Fruit fly (Drosophila melanogaster) whole organism, embryonic: ENCODE results near the gene bark.

ENCODE experiments used
- Abd-B ChIP-seq: fragments of 200-800 bp; sonication (Bioruptor generic); optimal IDR thresholded peaks from 2 replicates; lab custom pipeline; 2018; ENCODE audit warnings: missing biosample characterization, mild to moderate bottlenecking, missing genetic modification characterization, moderate library complexity
- Adf1 ChIP-seq: fragments of 200-800 bp; sonication (Bioruptor generic); IDR thresholded peaks from 2 replicates; pipeline ENCODE4 v1.3.6; 2022; ENCODE audit warnings: missing biosample characterization, missing genetic modification characterization
- Asciz ChIP-seq: fragments of 200-800 bp; sonication (Bioruptor generic); optimal IDR thresholded peaks from 2 replicates; lab custom pipeline; 2017; ENCODE audit warnings: missing biosample characterization, mild to moderate bottlenecking, missing genetic modification characterization, missing genetic modification reagents
- B-H2 ChIP-seq: fragments of 200-800 bp; sonication (Bioruptor generic); optimal IDR thresholded peaks from 2 replicates; lab custom pipeline; 2018; ENCODE audit warnings: missing biosample characterization, mild to moderate bottlenecking, missing genetic modification characterization
- CG10462 ChIP-seq: fragments of 200-800 bp; sonication (Bioruptor generic); optimal IDR thresholded peaks from 2 replicates; lab custom pipeline; 2016; ENCODE audit warnings: missing biosample characterization, missing genetic modification characterization
- CG12744 ChIP-seq: fragments of 200-800 bp; sonication (Bioruptor generic); optimal IDR thresholded peaks from 2 replicates; lab custom pipeline; 2016; ENCODE audit warnings: missing biosample characterization, missing genetic modification characterization
- CG13296 ChIP-seq: fragments of 200-800 bp; sonication (Bioruptor generic); optimal IDR thresholded peaks from 3 replicates; lab custom pipeline; 2018; ENCODE audit warnings: missing biosample characterization, mild to moderate bottlenecking, missing genetic modification characterization
- CG14050 ChIP-seq: fragments of 200-800 bp; sonication (Bioruptor generic); IDR thresholded peaks from 3 replicates; pipeline ENCODE4 v1.3.6; 2022; ENCODE audit warnings: missing biosample characterization, missing genetic modification characterization
- CG15011 ChIP-seq: fragments of 200-800 bp; sonication (Bioruptor generic); optimal IDR thresholded peaks from 3 replicates; lab custom pipeline; 2018; ENCODE audit warnings: missing biosample characterization, mild to moderate bottlenecking, missing genetic modification characterization
- CG17361 ChIP-seq: fragments of 200-800 bp; sonication (Bioruptor generic); IDR thresholded peaks from 3 replicates; pipeline ENCODE4 v1.3.6; 2022; ENCODE audit warnings: missing biosample characterization, missing genetic modification characterization
- CG17912 ChIP-seq: fragments of 200-800 bp; sonication (Bioruptor generic); optimal IDR thresholded peaks from 2 replicates; lab custom pipeline; 2018; ENCODE audit warnings: missing biosample characterization, mild to moderate bottlenecking, missing genetic modification characterization
- CG18262 ChIP-seq: fragments of 200-800 bp; optimal IDR thresholded peaks from 3 replicates; lab custom pipeline; 2019; ENCODE audit warnings: missing biosample characterization, mild to moderate bottlenecking, missing genetic modification characterization, moderate library complexity
- CG2199 ChIP-seq: fragments of 200-800 bp; sonication (Bioruptor generic); IDR thresholded peaks from 3 replicates; pipeline ENCODE4 v1.3.6; 2022; ENCODE audit warnings: missing biosample characterization, missing genetic modification characterization
- CG2202 ChIP-seq: fragments of 200-800 bp; sonication (Bioruptor generic); optimal IDR thresholded peaks from 2 replicates; lab custom pipeline; 2018; ENCODE audit warnings: missing biosample characterization, mild to moderate bottlenecking, missing genetic modification characterization
- CG2889 ChIP-seq: fragments of 200-800 bp; sonication (Bioruptor generic); IDR thresholded peaks from 3 replicates; pipeline ENCODE4 v1.3.6; 2022; ENCODE audit warnings: missing biosample characterization, missing genetic modification characterization
- CG7357 ChIP-seq: fragments of 200-800 bp; sonication (Bioruptor generic); IDR thresholded peaks from 3 replicates; pipeline ENCODE4 v1.3.6; 2022; ENCODE audit warnings: missing biosample characterization, missing genetic modification characterization
- CG7786 ChIP-seq: fragments of 200-800 bp; sonication (Bioruptor generic); optimal IDR thresholded peaks from 2 replicates; lab custom pipeline; 2016; ENCODE audit warnings: missing biosample characterization, missing genetic modification characterization
- CG9727 ChIP-seq: fragments of 200-800 bp; sonication (Bioruptor generic); optimal IDR thresholded peaks from 3 replicates; lab custom pipeline; 2017; ENCODE audit warnings: missing biosample characterization, mild to moderate bottlenecking, missing genetic modification characterization
- CG9932 ChIP-seq: fragments of 200-800 bp; sonication (Bioruptor generic); IDR thresholded peaks from 2 replicates; pipeline ENCODE4 v1.3.6; 2022; ENCODE audit warnings: missing biosample characterization, missing genetic modification characterization
- Camta ChIP-seq: fragments of 200-800 bp; sonication (Bioruptor generic); optimal IDR thresholded peaks from 2 replicates; lab custom pipeline; 2016; ENCODE audit warnings: missing biosample characterization, missing genetic modification characterization
- CrebB ChIP-seq: fragments of 200-800 bp; sonication (Bioruptor generic); optimal IDR thresholded peaks from 3 replicates; lab custom pipeline; 2018; ENCODE audit warnings: missing biosample characterization, mild to moderate bottlenecking, missing genetic modification characterization
- Dll ChIP-seq: fragments of 200-800 bp; sonication (Bioruptor generic); IDR thresholded peaks from 4 replicates; pipeline ENCODE4 v1.3.6; 2022; ENCODE audit warnings: missing biosample characterization, missing genetic modification characterization; ENCODE audit not compliant: partially characterized antibody
- Dref ChIP-seq: fragments of 200-800 bp; sonication (Bioruptor generic); IDR thresholded peaks from 2 replicates; pipeline ENCODE4 v1.3.6; 2022; ENCODE audit warnings: missing biosample characterization, missing genetic modification characterization
- GATAe ChIP-seq: fragments of 200-800 bp; sonication (Bioruptor generic); conservative IDR thresholded peaks from 2 replicates; pipeline ENCODE4 v1.3.6; 2022; ENCODE audit warnings: missing biosample characterization, missing genetic modification characterization
- HmgD ChIP-seq: fragments of 200-800 bp; sonication (Bioruptor generic); optimal IDR thresholded peaks from 3 replicates; lab custom pipeline; 2016; ENCODE audit warnings: missing biosample characterization, missing genetic modification characterization
- Hr3 ChIP-seq: fragments of 200-800 bp; sonication (Bioruptor generic); optimal IDR thresholded peaks from 3 replicates; lab custom pipeline; 2016; ENCODE audit warnings: missing biosample characterization, missing genetic modification characterization
- Max ChIP-seq: fragments of 200-800 bp; sonication (Bioruptor generic); optimal IDR thresholded peaks from 2 replicates; lab custom pipeline; 2016; ENCODE audit warnings: missing biosample characterization, mild to moderate bottlenecking, missing genetic modification characterization
- Meics ChIP-seq: fragments of 200-800 bp; sonication (Bioruptor generic); optimal IDR thresholded peaks from 2 replicates; lab custom pipeline; 2017; ENCODE audit warnings: missing biosample characterization, mild to moderate bottlenecking, missing genetic modification characterization
- Sry-δ ChIP-seq: fragments of 200-800 bp; sonication (Bioruptor generic); optimal IDR thresholded peaks from 2 replicates; lab custom pipeline; 2016; ENCODE audit warnings: missing biosample characterization, missing genetic modification characterization
- Xrp1 ChIP-seq: fragments of 200-800 bp; sonication (Bioruptor generic); IDR thresholded peaks from 2 replicates; pipeline ENCODE4 v1.3.6; 2022; ENCODE audit warnings: missing biosample characterization, missing genetic modification characterization
- az2 ChIP-seq: fragments of 200-800 bp; sonication (Bioruptor generic); optimal IDR thresholded peaks from 3 replicates; lab custom pipeline; 2016; ENCODE audit warnings: missing biosample characterization, missing genetic modification characterization
- crol ChIP-seq: fragments of 200-800 bp; sonication (Bioruptor generic); IDR thresholded peaks from 2 replicates; pipeline ENCODE4 v1.3.6; 2022; ENCODE audit warnings: missing biosample characterization, missing genetic modification characterization
- cwo ChIP-seq: fragments of 200-800 bp; sonication (Bioruptor generic); optimal IDR thresholded peaks from 3 replicates; lab custom pipeline; 2017; ENCODE audit warnings: missing biosample characterization, missing genetic modification characterization, mild to moderate bottlenecking, moderate library complexity, missing genetic modification reagents
- ems ChIP-seq: fragments of 200-800 bp; sonication (Bioruptor generic); optimal IDR thresholded peaks from 3 replicates; lab custom pipeline; 2016; ENCODE audit warnings: missing biosample characterization, missing genetic modification characterization
- fd102C ChIP-seq: fragments of 200-800 bp; sonication (Bioruptor generic); optimal IDR thresholded peaks from 2 replicates; lab custom pipeline; 2018; ENCODE audit warnings: missing biosample characterization, mild to moderate bottlenecking, missing genetic modification characterization, moderate library complexity
- fd3F ChIP-seq: fragments of 200-800 bp; sonication (Bioruptor generic); optimal IDR thresholded peaks from 2 replicates; lab custom pipeline; 2018; ENCODE audit warnings: missing biosample characterization, mild to moderate bottlenecking, missing genetic modification characterization, moderate library complexity
- grn ChIP-seq: fragments of 200-800 bp; sonication (Bioruptor generic); optimal IDR thresholded peaks from 3 replicates; lab custom pipeline; 2017; ENCODE audit warnings: missing biosample characterization, missing genetic modification characterization
- gro ChIP-seq: fragments of 200-800 bp; sonication (Bioruptor generic); optimal IDR thresholded peaks from 2 replicates; lab custom pipeline; 2016; ENCODE audit warnings: missing biosample characterization, missing genetic modification characterization
- ind ChIP-seq: fragments of 200-800 bp; sonication (Bioruptor generic); optimal IDR thresholded peaks from 3 replicates; lab custom pipeline; 2016; ENCODE audit warnings: missing biosample characterization, missing genetic modification characterization
- lola ChIP-seq, 3 experiments: fragments of >200 bp in 2 of 3; fragments of 200-800 bp in 1 of 3; sonication (Bioruptor generic) in 1 of 3; optimal IDR thresholded peaks; 2 replicates each; lab custom pipeline; 2017 to 2019; ENCODE audit warnings: missing biosample characterization in 3 of 3, missing genetic modification characterization in 3 of 3, mild to moderate bottlenecking in 1 of 3, moderate library complexity in 1 of 3
- pan ChIP-seq, 4 experiments: fragments of >200 bp in 3 of 4; fragments of 200-800 bp in 1 of 4; sonication (Bioruptor generic) in 1 of 4; optimal IDR thresholded peaks in 3 of 4; IDR thresholded peaks in 1 of 4; 2 replicates each; pipeline versions ENCODE4 v1.3.6 to Lab custom; 2017 to 2022; ENCODE audit warnings: missing biosample characterization in 2 of 4, missing genetic modification characterization in 2 of 4, mixed read lengths in 1 of 4
- pros ChIP-seq: fragments of 200-800 bp; sonication (Bioruptor generic); optimal IDR thresholded peaks from 3 replicates; lab custom pipeline; 2019; ENCODE audit warnings: missing biosample characterization, mild to moderate bottlenecking, missing genetic modification characterization, moderate library complexity
- pum ChIP-seq: fragments of 200-800 bp; sonication (Bioruptor generic); optimal IDR thresholded peaks from 2 replicates; lab custom pipeline; 2016; ENCODE audit warnings: missing biosample characterization, missing genetic modification characterization
- salm ChIP-seq: fragments of 200-800 bp; sonication (Bioruptor generic); optimal IDR thresholded peaks from 2 replicates; lab custom pipeline; 2018; ENCODE audit warnings: missing biosample characterization, mild to moderate bottlenecking, missing genetic modification characterization
- slp2 ChIP-seq: fragments of 200-800 bp; sonication (Bioruptor generic); optimal IDR thresholded peaks from 2 replicates; lab custom pipeline; 2016; ENCODE audit warnings: missing biosample characterization, missing genetic modification characterization
- ssp ChIP-seq: fragments of 200-800 bp; sonication (Bioruptor generic); IDR thresholded peaks from 2 replicates; pipeline ENCODE4 v1.3.6; 2022; ENCODE audit warnings: missing biosample characterization, missing genetic modification characterization
- vnd ChIP-seq: fragments of 200-800 bp; sonication (Bioruptor generic); IDR thresholded peaks from 3 replicates; pipeline ENCODE4 v1.3.6; 2022; ENCODE audit warnings: missing biosample characterization, missing genetic modification characterization; ENCODE audit not compliant: partially characterized antibody
- wor ChIP-seq: fragments of 200-800 bp; sonication (Bioruptor generic); IDR thresholded peaks from 2 replicates; pipeline ENCODE4 v1.3.6; 2022; ENCODE audit warnings: missing biosample characterization, missing genetic modification characterization
- zf30C ChIP-seq: fragments of 200-800 bp; sonication (Bioruptor generic); optimal IDR thresholded peaks from 3 replicates; lab custom pipeline; 2018; ENCODE audit warnings: missing biosample characterization, mild to moderate bottlenecking, missing genetic modification characterization

The bark gene

DNA sequence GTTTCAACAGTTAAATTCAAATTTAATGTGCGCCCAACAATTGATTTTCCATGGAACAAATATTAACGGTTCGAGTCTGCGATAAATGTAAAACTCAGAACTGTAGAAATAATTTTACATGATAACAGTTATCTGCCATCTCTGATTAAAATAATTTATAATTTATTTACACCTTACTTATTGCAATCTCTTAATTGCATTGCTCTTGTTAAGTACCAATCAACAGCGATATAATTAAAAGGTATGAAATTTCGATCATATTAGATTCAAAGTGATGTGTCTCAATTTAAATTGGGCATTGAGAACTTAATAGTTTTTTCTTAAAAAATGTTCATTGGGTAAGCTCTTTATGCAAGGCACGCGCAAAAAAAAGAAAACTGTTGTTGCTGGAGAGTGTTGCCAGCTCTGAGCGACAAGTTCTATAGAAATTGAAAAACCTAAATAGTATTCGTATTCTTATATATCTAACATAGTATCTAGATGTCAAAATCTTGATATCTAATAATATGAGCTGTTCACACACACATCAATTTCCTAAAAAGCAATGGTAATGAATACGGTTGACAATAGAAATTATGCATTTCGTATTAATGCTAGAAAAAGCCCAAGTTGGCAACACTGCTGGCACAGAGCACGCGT, 16.0 kb downstream of the bark start (continued):
- peak; percentile 74 for TF ChIP-seq Hr3
- TF ChIP-seq CG2202, result peak; percentile 18
- peak; percentile 11 for TF ChIP-seq CG15011
- TF ChIP-seq slp2 (GFP tag; lab: Kevin White, UChicago), result peak; percentile 39
- TF ChIP-seq Dref, result peak; percentile 21; the same call in 1 of the 2 replicates
- no peak for TF ChIP-seq crol
- peak; percentile 66 for TF ChIP-seq fd3F (GFP tag; lab: Kevin White, UChicago)
- TF ChIP-seq Adf1 (GFP tag; lab: Robert Waterston, UW), result 0 out of 2 replicates have a peak, but pooled peaks have one; percentile 6
- peak; percentile 20 for TF ChIP-seq Meics (GFP tag; lab: Kevin White, UChicago)
- TF ChIP-seq CG7357, result peak; percentile 51; the same call in 1 of the 3 replicates
- 0 out of 3 replicates have a peak, but pooled peaks have one; percentile 28 for TF ChIP-seq CG2199 (GFP tag; lab: Robert Waterston, UW)
- TF ChIP-seq Sry-δ (GFP tag; lab: Kevin White, UChicago), result peak; percentile 11
- peak; percentile 45; the same call in 2 of the 3 replicates for TF ChIP-seq CG14050 (GFP tag; lab: Robert Waterston, UW)
- peak; percentile 25 for TF ChIP-seq pum (GFP tag; lab: Kevin White, UChicago)
- no peak for TF ChIP-seq cwo
- peak; percentile 53 for TF ChIP-seq CG7786 (GFP tag; lab: Kevin White, UChicago)
- TF ChIP-seq CG9932 (GFP tag; lab: Robert Waterston, UW), result peak; percentile 83
- no peak for TF ChIP-seq CG17912 (GFP tag; lab: Kevin White, UChicago)
- TF ChIP-seq ssp (GFP tag; lab: Robert Waterston, UW), result peak; percentile 48; the same call in 1 of the 2 replicates
- TF ChIP-seq Max (GFP tag; lab: Kevin White, UChicago), result peak; percentile 63
- peak; percentile 54 for TF ChIP-seq ind (GFP tag; lab: Kevin White, UChicago)
- no peak for TF ChIP-seq pros (GFP tag; lab: Kevin White, UChicago)
- peak; percentile 69 for TF ChIP-seq GATAe
- TF ChIP-seq CG18262 (tag; lab: Kevin White, UChicago), result peak; percentile 24
- peak; percentile 82 for TF ChIP-seq B-H2 (GFP tag; lab: Kevin White, UChicago)
- peak; percentile 38; the same call in 1 of the 2 replicates for TF ChIP-seq wor
- TF ChIP-seq CG12744, result peak; percentile 51
- no peak for TF ChIP-seq gro (GFP tag; lab: Kevin White, UChicago)
- TF ChIP-seq grn, result peak; percentile 98
- TF ChIP-seq zf30C (GFP tag; lab: Kevin White, UChicago), result no peak
- TF ChIP-seq CG13296 (GFP tag; lab: Kevin White, UChicago), result peak; percentile 17
- TF ChIP-seq Dll, result 0 out of 4 replicates have a peak, but pooled peaks have one; percentile 36
- TF ChIP-seq Camta (GFP tag; lab: Kevin White, UChicago), result peak; percentile 53
- no peak for TF ChIP-seq pan (optimal IDR thresholded peaks at IDR 0.05; lab: Kevin White, UChicago)
- peak in 1 of 2 experiments; percentile 71 for TF ChIP-seq pan (GFP tag; optimal IDR thresholded peaks at IDR 0.05 in 1 of 2, IDR thresholded peaks at IDR 0.05 in 1 of 2)
- no peak for TF ChIP-seq lola (GFP tag; optimal IDR thresholded peaks at IDR 0.05; lab: Kevin White, UChicago)
- TF ChIP-seq Xrp1 (GFP tag; lab: Robert Waterston, UW), result peak; percentile 68
- TF ChIP-seq HmgD (GFP tag; lab: Kevin White, UChicago), result no peak
- peak; percentile 42 for TF ChIP-seq Asciz (GFP tag; lab: Kevin White, UChicago)
- peak; percentile 68 for TF ChIP-seq CrebB (tag; lab: Kevin White, UChicago)
- peak; percentile 71 for TF ChIP-seq salm (tag; lab: Kevin White, UChicago)
- peak; percentile 20 for TF ChIP-seq CG10462 (GFP tag; lab: Kevin White, UChicago)
- TF ChIP-seq vnd (GFP tag; lab: Robert Waterston, UW), result no peak
- peak; percentile 44 for TF ChIP-seq Abd-B (GFP tag; lab: Kevin White, UChicago)
- 0 out of 3 replicates have a peak, but pooled peaks have one; percentile 54 for TF ChIP-seq CG2889 (GFP tag; lab: Robert Waterston, UW)
- peak; percentile 54 for TF ChIP-seq CG9727 (GFP tag; lab: Kevin White, UChicago)
- no peak for TF ChIP-seq fd102C (GFP tag; lab: Kevin White, UChicago)
- TF ChIP-seq CG17361 (GFP tag; lab: Robert Waterston, UW), result peak; percentile 32; the same call in 1 of the 3 replicates
- peak; percentile 74 for TF ChIP-seq az2 (GFP tag; lab: Kevin White, UChicago)
- peak; percentile 65 for TF ChIP-seq ems
